Worm (Caenorhabditis elegans) whole organism, L4 larva: Measurements from ENCODE around the gene Y46E12A.5.

Experiments used
- ama-1 ChIP-seq: fragments of 150-350 bp; optimal IDR thresholded peaks from 2 replicates; lab custom pipeline; 2014; ENCODE audit warnings: inconsistent platforms, mixed read lengths
- mxl-2 ChIP-seq: fragments of 200-800 bp; sonication (Bioruptor generic); conservative IDR thresholded peaks from 2 replicates; pipeline ENCODE4 v1.3.6; 2022; ENCODE audit warnings: missing genetic modification reagents, missing genetic modification characterization, missing compliant biosample characterization
- nhr-237 ChIP-seq: sonication (generic microtip); optimal IDR thresholded peaks from 2 replicates; lab custom pipeline; 2017; ENCODE audit warnings: missing biosample characterization, missing genetic modification characterization
- nhr-28 ChIP-seq: fragments of 150-350 bp; optimal IDR thresholded peaks from 2 replicates; lab custom pipeline; 2014; ENCODE audit warnings: missing biosample characterization, missing genetic modification characterization
- spr-1 ChIP-seq: sonication (generic microtip); optimal IDR thresholded peaks from 2 replicates; lab custom pipeline; 2016; ENCODE audit warnings: mild to moderate bottlenecking, missing genetic modification characterization, missing compliant biosample characterization
- spr-3 ChIP-seq: fragments of 200-800 bp; sonication (Bioruptor generic); optimal IDR thresholded peaks from 2 replicates; lab custom pipeline; 2018; ENCODE audit warnings: mild to moderate bottlenecking, missing genetic modification characterization, missing compliant biosample characterization
- ztf-11 ChIP-seq: fragments of 150-350 bp; optimal IDR thresholded peaks from 2 replicates; lab custom pipeline; 2014; ENCODE audit warnings: missing biosample characterization, missing genetic modification characterization

DNA sequence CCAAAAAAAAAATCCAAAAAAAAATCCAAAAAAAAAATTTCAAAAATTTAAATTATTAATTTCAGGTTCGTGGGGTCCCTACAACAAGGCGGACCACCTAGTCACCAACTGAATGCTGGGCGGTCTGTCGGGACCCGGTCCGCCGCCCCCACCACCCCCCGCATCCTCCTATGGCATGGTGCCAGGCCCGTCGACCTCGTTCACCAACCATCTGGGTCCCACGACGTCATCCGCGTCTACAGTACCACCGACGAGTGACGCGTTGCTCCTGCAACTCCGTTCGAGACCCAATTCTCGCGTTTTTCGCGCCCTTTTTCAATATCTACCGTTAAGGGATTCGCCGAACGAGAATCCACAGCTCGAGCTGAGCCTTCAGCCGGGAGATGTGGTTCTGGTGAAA is 30.9 kb upstream of the Y46E12A.5 start:
- TF ChIP-seq spr-1 (tag; lab: Kevin White, UChicago): no peak
- TF ChIP-seq ztf-11: no peak
- TF ChIP-seq mxl-2 (GFP tag; lab: Robert Waterston, UW): no peak
- no peak for TF ChIP-seq nhr-237 (tag; lab: Kevin White, UChicago)
- TF ChIP-seq spr-3: no peak
- no peak for TF ChIP-seq ama-1
- TF ChIP-seq nhr-28 (tag; lab: Kevin White, UChicago): no peak
